Worm (Caenorhabditis elegans) whole organism, L1 larva: ENCODE data around the gene K08F4.5.

Source experiments
- ceh-82 ChIP-seq, 3 experiments: fragments of 150-350 bp in 1 of 3; sonication (generic microtip) in 2 of 3; optimal IDR thresholded peaks; 2 replicates each; lab custom pipeline; 2014 to 2017; ENCODE audit warnings: missing biosample characterization in 3 of 3, missing genetic modification characterization in 3 of 3
- ceh-88 ChIP-seq: fragments of 200-800 bp; sonication (Bioruptor generic); IDR thresholded peaks from 2 replicates; pipeline ENCODE4 v1.3.6; 2022; ENCODE audit warnings: missing genetic modification characterization, missing compliant biosample characterization
- efl-1 ChIP-seq, 4 experiments: fragments of 150-350 bp; optimal IDR thresholded peaks in 3 of 4; peaks in 1 of 4; 1 replicate in 1 of 4; 2 replicates in 3 of 4; lab custom pipeline; 2014; ENCODE audit warnings: missing biosample characterization in 2 of 4, missing genetic modification characterization in 2 of 4, missing genetic modification reagents in 2 of 4
- elt-3 ChIP-seq, 6 experiments: fragments of 150-350 bp in 1 of 6; sonication (generic microtip); optimal IDR thresholded peaks; 2 replicates each; lab custom pipeline; 2017 to 2018; ENCODE audit warnings: missing biosample characterization in 6 of 6, missing genetic modification characterization in 6 of 6, inconsistent platforms in 1 of 6
- mep-1 ChIP-seq: fragments of 150-350 bp; optimal IDR thresholded peaks from 2 replicates; lab custom pipeline; 2014; ENCODE audit warnings: missing biosample characterization, missing genetic modification characterization
- nhr-76 ChIP-seq: sonication (generic microtip); optimal IDR thresholded peaks from 2 replicates; lab custom pipeline; 2017; ENCODE audit warnings: missing biosample characterization, missing genetic modification characterization
- nhr-85 ChIP-seq: sonication (generic microtip); peaks from one replicate; lab custom pipeline; 2016; ENCODE audit warnings: missing genetic modification characterization, inconsistent platforms, missing compliant biosample characterization
- skn-1 ChIP-seq: fragments of 150-350 bp; optimal IDR thresholded peaks from 2 replicates; lab custom pipeline; 2014; ENCODE audit warnings: missing biosample characterization, missing genetic modification characterization
- snpc-4 ChIP-seq: fragments of 150-350 bp; optimal IDR thresholded peaks from 2 replicates; lab custom pipeline; 2014; ENCODE audit warnings: missing biosample characterization, missing genetic modification characterization
- unc-130 ChIP-seq: fragments of 150-350 bp; optimal IDR thresholded peaks from 2 replicates; lab custom pipeline; 2017; ENCODE audit warnings: missing biosample characterization, missing genetic modification characterization, inconsistent platforms
- unc-98 ChIP-seq: fragments of 200-800 bp; sonication (Bioruptor generic); IDR thresholded peaks from 2 replicates; pipeline ENCODE4 v1.3.6; 2022; ENCODE audit warnings: missing genetic modification characterization, missing compliant biosample characterization

DNA sequence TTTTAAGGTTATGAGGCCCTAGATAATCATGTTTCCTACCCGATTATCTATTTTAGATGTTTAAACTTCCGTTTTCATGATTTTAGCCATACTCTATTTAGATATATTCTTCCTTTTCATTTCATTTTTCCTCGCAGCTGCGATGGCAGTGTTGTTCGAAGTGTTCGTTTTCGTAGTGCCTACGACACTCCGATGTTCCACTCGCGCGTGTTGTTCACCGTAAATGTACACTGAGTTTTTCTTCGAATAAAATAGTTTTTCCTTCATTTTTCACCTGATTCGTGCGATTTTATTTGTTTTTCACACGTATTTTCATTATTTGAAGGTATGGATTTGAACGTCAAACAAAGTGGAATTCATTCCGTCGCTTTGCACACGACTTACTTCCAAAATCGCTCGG, 38.8 kb downstream of the K08F4.5 start, which contains the start of gene dis-3:
- TF ChIP-seq mep-1 (tag; lab: Kevin White, UChicago): no peak
- TF ChIP-seq nhr-85 (tag; lab: Kevin White, UChicago): no peak
- TF ChIP-seq ceh-88: no peak
- no peak for TF ChIP-seq unc-130
- no peak for TF ChIP-seq skn-1 (tag; lab: Kevin White, UChicago)
- no peak for TF ChIP-seq elt-3 (tag; optimal IDR thresholded peaks at IDR 0.05; lab: Kevin White, UChicago)
- TF ChIP-seq snpc-4 (tag; lab: Kevin White, UChicago): no peak
- TF ChIP-seq ceh-82 (tag; optimal IDR thresholded peaks at IDR 0.05; lab: Kevin White, UChicago): no peak
- peak; percentile 16 to 36 for TF ChIP-seq efl-1 (optimal IDR thresholded peaks at IDR 0.05; lab: Kevin White, UChicago)
- peak in 1 of 2 experiments; percentile 57 for TF ChIP-seq efl-1 (GFP tag; optimal IDR thresholded peaks at IDR 0.05 in 1 of 2; lab: Kevin White, UChicago)
- no peak for TF ChIP-seq unc-98 (GFP tag; lab: Robert Waterston, UW)
- no peak for TF ChIP-seq nhr-76 (tag; lab: Kevin White, UChicago)
